Fruit fly (Drosophila melanogaster): ENCODE measurements around the gene CG6171.

Gene CG6171

DNA sequence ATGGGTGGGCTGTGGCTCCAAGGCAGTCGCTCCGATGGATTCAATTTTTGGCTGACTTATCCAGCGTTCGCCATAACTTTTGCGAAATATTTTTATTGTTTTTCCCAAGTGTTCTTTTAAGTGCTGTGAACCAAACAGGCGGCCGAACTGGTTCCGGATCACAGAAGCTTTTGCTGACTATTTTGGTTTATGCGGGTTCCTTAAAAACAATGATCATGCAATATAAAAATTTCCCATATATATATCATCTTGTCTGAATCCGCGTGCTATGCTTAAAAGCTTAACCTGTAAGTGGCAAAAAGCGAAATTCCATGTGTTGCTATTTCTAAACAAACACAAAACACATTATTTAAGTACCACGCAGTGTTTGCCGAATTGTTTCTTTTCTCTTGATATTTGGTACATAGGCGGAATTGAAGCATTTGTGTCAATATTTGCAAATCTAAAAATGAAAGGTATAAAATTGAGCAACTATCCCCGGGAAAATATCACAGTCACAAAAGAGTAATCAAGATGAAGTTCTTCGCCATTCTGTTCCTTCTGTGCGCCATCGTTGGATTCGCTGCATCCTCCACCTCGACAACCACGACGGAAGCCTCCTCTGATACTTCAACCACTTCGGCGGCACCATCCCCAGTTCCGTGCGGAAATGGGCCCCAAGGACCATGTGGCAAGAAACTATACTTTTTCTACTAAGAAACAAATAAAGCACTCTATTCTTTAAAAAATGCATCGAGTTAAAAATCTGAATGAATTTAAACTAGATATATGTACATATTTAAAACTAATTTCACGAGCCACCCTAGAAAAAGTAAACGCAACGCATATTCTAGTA, 43.5 kb downstream of the CG6171 start, which contains the start of the genes CG6276 and CG44040 (continued):
- TF ChIP-seq sima (GFP tag; optimal IDR thresholded peaks at IDR 0.05) (no peak), CG17612 (GFP tag; IDR thresholded peaks at IDR 0.05) (no peak), bcd (GFP tag; optimal IDR thresholded peaks at IDR 0.05) (peak; percentile 48), CG1647 (GFP tag; optimal IDR thresholded peaks at IDR 0.05) (no peak), Dp (GFP tag; optimal IDR thresholded peaks at IDR 0.05) (peak; percentile 21), CG13287 (GFP tag; IDR thresholded peaks at IDR 0.05; ENCODE audit: partially characterized antibody) (no peak; the same call in 1 of the 2 replicates), Nf-YB (GFP tag; optimal IDR thresholded peaks at IDR 0.05) (no peak), CG7556 (GFP tag; optimal IDR thresholded peaks at IDR 0.05) (peak; percentile 40), ranshi (GFP tag; IDR thresholded peaks at IDR 0.05) (peak; percentile 58), bsh (GFP tag; optimal IDR thresholded peaks at IDR 0.05) (peak in 1 of 2 experiments; percentile 58), HLH54F (GFP tag; optimal IDR thresholded peaks at IDR 0.05) (peak; percentile 21), ken (GFP tag; IDR thresholded peaks at IDR 0.05) (no peak), CG11504 (tag; optimal IDR thresholded peaks at IDR 0.05) (peak; percentile 64), CG5180 (GFP tag; optimal IDR thresholded peaks at IDR 0.05) (no peak), CG12769 (tag; optimal IDR thresholded peaks at IDR 0.05) (peak; percentile 71), tin (GFP tag; optimal IDR thresholded peaks at IDR 0.05) (no peak), gce (GFP tag; IDR thresholded peaks at IDR 0.05) (no peak), CG14710 (tag; optimal IDR thresholded peaks at IDR 0.05) (peak; percentile 32), stc (GFP tag; IDR thresholded peaks at IDR 0.05) (no peak), fd102C (GFP tag; optimal IDR thresholded peaks at IDR 0.05) (no peak), Sin3A (optimal IDR thresholded peaks at IDR 0.05) (peak; percentile 8), chif (GFP tag; optimal IDR thresholded peaks at IDR 0.05) (peak in 1 of 2 experiments; percentile 25), CG9817 (tag; optimal IDR thresholded peaks at IDR 0.05) (peak; percentile 42), CG17328 (GFP tag; IDR thresholded peaks at IDR 0.05) (peak; percentile 24), Asciz (GFP tag; optimal IDR thresholded peaks at IDR 0.05) (peak; percentile 23), ato (GFP tag; IDR thresholded peaks at IDR 0.05; ENCODE audit: partially characterized antibody) (no peak), D19A (tag; optimal IDR thresholded peaks at IDR 0.05) (peak; percentile 22), GATAe (GFP tag; conservative IDR thresholded peaks at IDR 0.05) (no peak), Scr (GFP tag; IDR thresholded peaks at IDR 0.05; ENCODE audit: partially characterized antibody) (no peak), CG18619 (GFP tag; optimal IDR thresholded peaks at IDR 0.05) (peak; percentile 30), scrt (GFP tag; optimal IDR thresholded peaks at IDR 0.05) (no peak), pfk (GFP tag; optimal IDR thresholded peaks at IDR 0.05) (no peak), so (GFP tag; IDR thresholded peaks at IDR 0.05) (no peak), Nf-YC (tag; optimal IDR thresholded peaks at IDR 0.05) (peak; percentile 42), CG14441 (GFP tag; IDR thresholded peaks at IDR 0.05) (peak; percentile 59), CG10654 (GFP tag; optimal IDR thresholded peaks at IDR 0.05) (peak; percentile 23), toy (GFP tag; IDR thresholded peaks at IDR 0.05) (no peak), CG32767 (GFP tag; IDR thresholded peaks at IDR 0.05) (no peak), chm (GFP tag; IDR thresholded peaks at IDR 0.05) (no peak), Hmx (GFP tag; optimal IDR thresholded peaks at IDR 0.05) (no peak), NC2α (GFP tag; optimal IDR thresholded peaks at IDR 0.05) (no peak), CG8924 (tag; optimal IDR thresholded peaks at IDR 0.05) (peak; percentile 41), C15 (GFP tag; IDR thresholded peaks at IDR 0.05) (no peak), CG10147 (GFP tag; optimal IDR thresholded peaks at IDR 0.05) (peak; percentile 32), Elba2 (GFP tag; optimal IDR thresholded peaks at IDR 0.05) (no peak), Lim3 (GFP tag; IDR thresholded peaks at IDR 0.05) (no peak), Bdp1 (GFP tag; optimal IDR thresholded peaks at IDR 0.05) (no peak), NFAT (GFP tag; IDR thresholded peaks at IDR 0.05) (peak; percentile 41), CG8089 (GFP tag; optimal IDR thresholded peaks at IDR 0.05) (peak; percentile 6), ci (GFP tag; IDR thresholded peaks at IDR 0.05) (peak; percentile 62; the same call in 2 of the 3 replicates)

Measured in whole organism, embryonic.